Worm (Caenorhabditis elegans) whole organism, dauer: ENCODE data around the gene srh-180.
"Not testable (repeated sequence)": the region's sequence is repeated elsewhere in the genome, so short reads cannot be mapped to it uniquely, and the experiment has no call there.

ENCODE experiments used
- unc-62 ChIP-seq: sonication (generic microtip); optimal IDR thresholded peaks from 2 replicates; lab custom pipeline; 2017; ENCODE audit warnings: missing biosample characterization, missing genetic modification reagents, missing genetic modification characterization

The srh-180 gene

DNA sequence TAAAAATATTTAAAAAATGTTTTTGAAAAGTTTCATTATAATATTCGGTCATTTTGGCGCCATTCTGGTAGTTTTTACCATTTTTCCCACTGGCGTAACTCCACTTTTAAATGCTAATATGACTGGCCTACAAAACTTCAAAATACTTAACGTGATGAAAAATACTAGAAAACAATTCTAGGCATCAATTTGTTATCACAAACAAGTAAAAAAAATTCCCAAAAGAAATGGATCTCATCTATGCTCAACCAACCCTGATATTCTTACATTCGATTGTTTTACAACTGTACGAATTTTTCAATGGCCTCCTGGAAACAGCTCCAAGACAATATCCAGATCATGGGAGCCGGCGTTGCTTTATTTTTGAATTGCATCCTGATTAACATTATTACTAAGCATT lies 2.3 kb upstream of the srh-180 start, which contains the start of gene str-214:
Gene str-214 (plus strand): TSS at position 301 of the 400 bp plus-strand sequence.
- TF ChIP-seq unc-62 (GFP tag; lab: Kevin White, UChicago): no peak

DNA sequence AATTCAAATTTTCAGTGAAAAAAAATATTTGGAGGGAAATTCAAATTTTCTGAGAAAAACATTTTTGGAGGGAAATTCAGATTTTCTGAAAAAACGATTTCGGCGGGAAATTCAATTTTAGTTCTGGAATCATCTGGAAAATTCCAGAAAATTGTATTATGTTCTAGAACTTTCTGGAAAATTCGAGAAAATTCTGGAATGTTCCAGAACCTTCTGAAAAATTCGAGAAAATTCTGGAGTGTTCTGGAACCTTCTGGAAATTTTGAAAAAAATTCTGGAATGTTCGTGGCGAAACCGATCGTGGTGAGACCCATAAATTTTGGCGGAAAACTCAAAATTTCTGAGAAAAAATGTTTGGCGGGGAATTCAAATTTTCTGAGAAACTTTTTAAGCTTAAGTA lies 4.8 kb downstream of the srh-180 start:
- TF ChIP-seq unc-62 (GFP tag; lab: Kevin White, UChicago): no peak

DNA sequence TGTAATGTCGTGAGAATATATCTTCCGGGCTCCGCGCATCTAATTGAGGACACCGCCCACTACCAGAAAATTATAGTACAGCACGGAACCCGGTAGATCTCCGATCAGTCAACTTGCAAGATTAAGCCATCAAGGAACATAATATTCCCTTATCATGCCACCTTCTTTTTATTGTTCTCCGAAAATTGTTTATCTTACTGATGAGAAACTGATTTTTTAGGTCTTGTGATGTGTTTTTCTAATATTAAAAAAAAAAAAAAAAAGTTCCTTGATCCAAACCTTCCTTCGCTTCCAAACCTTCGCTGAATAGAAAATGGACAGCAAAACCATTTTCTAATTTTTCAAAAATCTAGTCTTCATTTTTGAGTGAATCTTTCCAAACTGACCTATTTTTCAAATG lies 11.5 kb downstream of the srh-180 start, which contains the start of gene F57G8.7:
Gene F57G8.7 (plus strand): TSS at position 301 of the 400 bp plus-strand sequence.
- no peak for TF ChIP-seq unc-62 (GFP tag; lab: Kevin White, UChicago)

DNA sequence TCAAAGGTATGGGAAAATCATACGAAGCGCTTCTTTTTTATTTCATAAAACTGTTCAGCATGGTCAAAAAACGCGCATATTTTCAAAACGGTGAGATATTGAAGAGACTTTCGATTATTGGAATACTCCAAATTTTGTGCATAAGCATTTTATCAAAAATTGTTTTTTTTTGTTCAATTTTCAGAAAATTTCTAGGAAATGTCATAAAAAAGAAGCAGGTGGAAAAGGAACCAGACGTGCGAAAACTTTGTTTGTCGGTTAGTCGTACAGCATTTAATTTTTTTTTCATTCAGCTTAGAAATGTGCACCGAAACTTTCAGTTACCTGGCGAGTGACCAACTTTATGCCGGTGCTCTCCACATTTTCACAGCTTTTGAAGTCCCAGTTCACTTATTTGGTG lies 16.1 kb downstream of the srh-180 start, which contains the start of gene srh-167:
Gene srh-167 (plus strand): TSS at position 301 of the 400 bp plus-strand sequence.
- no peak for TF ChIP-seq unc-62 (GFP tag; lab: Kevin White, UChicago)

DNA sequence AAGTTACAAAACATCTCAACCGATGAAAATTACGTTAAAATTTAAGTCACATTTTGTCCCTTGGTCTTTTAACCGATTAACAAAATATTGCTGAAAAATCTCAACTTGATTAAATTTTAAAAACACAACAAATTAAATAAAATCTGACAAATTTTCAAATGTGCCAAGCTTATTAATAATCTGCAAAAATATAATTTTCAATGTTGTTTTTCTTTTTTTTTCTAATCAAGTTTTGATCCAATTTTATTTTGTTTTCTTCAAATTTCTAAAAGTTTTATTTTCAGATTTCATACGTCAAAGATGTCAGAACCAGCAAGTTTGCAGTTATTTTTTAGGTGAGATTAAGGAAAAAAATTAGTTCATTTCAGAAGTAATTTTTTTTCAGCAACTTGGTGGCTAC lies 19.0 kb downstream of the srh-180 start, which contains the start of gene srw-87:
Gene srw-87 (plus strand): TSS at position 301 of the 400 bp plus-strand sequence.
- no peak for TF ChIP-seq unc-62 (GFP tag; lab: Kevin White, UChicago)

DNA sequence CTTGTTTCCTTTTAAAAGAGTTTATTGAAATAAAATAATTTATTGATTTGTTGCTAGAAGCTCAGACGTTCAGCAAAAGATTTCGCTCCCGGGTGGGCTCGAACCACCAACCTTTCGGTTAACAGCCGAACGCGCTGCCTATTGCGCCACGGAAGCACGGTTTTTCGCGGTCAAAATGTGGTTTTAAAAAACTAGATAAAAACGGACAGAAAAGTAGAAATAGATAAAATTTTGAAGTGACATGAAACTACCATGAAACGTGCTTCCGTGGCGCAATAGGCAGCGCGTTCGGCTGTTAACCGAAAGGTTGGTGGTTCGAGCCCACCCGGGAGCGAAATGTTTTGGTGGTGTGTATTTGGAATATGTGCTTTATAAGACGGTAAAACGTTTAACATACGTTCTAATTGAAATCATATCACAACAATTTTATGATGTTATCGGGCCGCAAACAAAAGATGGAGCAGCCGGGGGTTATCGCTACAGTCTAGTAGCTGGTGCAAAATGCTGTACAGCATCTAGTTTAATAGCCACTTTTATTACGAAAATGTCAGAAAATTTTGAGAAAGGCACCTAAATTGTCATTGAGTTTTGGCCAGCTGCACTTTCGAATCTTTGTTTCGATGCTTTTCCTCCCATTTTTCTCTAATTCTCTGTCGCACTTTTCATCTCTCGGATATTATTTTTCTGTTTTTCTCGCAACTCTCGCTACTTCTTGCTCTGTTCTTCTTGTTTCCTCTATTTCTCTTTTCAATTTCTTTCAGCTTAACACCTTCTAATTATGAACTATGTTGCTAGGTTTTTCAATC lies 21.1 kb downstream of the srh-180 start, which contains the start of gene slc-9B.2:
Gene slc-9B.2 (plus strand): TSS at position 756 of the 806 bp plus-strand sequence.
- TF ChIP-seq unc-62 (GFP tag; lab: Kevin White, UChicago): not testable (repeated sequence)

DNA sequence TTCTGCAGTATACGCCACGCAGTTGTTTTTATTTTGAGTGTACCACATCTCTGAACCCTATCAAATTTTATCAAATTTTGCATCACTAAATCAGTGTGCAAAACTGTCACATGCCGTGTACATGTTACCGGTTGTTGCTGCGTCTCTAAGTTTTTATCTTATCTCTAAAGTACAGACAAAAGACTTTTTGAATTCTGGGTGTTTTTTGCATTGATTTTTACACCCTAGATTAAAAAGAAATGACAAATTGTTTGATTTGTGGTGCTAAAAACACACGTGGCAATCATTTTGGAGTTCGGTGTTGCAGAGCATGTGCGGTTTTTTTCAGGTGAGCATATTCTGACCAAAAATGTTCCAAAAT lies 24.9 kb downstream of the srh-180 start, which contains the start of gene nhr-193:
Gene nhr-193 (plus strand): TSS at position 51 of the 361 bp plus-strand sequence.
- no peak for TF ChIP-seq unc-62 (GFP tag; lab: Kevin White, UChicago)

DNA sequence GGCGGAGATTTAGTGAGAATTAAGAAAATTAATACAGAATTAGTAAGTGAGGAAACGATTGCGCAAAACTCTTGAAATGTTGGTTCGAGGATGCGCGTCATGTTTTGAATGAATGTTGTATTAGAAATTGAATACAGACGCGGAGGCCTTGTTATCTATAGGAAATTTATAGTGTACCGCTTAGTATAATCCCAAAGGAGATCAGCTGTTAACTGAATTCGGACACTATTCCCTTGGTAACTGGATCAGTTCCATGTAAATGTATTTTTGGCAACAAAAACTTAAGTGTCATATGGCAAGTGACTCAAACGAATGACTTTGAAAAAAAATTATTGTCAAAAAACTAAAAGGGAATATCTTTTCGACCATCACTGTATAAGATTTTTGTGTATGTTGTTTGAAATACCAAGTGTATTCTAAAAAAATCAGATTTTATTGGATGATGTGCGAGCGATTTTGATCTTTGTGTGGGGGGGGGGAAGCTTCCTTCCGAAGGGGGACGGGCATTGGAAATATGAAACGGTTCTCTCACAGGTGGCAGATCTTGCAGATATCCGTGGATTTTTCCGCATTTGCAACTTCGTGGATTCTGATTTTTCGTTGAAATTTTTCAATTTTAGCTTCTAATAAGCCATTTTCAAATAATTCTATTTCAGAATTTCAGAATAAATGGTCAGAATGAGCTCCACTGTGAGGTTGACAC lies 29.2 kb downstream of the srh-180 start, which contains the start of the genes W08G11.5 and W08G11.1:
Gene W08G11.5 (minus strand): TSS at position 101 of the 703 bp plus-strand sequence.
Gene W08G11.1 (plus strand): TSS at position 653 of the 703 bp plus-strand sequence.
- no peak for TF ChIP-seq unc-62 (GFP tag; lab: Kevin White, UChicago)

DNA sequence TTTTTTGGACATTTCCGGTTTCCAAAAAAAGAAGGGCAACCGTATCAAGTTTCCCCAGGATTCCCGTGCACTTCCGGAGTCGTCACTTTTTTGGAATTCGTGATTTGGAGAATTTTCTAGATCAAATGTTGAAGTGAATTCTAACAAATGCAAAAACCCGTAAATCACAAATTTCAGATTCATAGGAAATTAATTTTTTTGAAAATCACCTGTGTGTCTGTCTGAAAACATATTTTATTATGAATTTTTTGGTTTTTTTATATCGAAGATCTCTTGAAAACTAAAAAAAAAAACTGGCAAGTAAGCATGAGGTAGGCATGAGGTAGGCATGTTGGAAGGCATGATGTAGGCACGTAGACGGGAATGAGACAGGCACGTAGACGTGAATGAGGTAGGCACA lies 32.7 kb downstream of the srh-180 start:
- TF ChIP-seq unc-62 (GFP tag; lab: Kevin White, UChicago): no peak

DNA sequence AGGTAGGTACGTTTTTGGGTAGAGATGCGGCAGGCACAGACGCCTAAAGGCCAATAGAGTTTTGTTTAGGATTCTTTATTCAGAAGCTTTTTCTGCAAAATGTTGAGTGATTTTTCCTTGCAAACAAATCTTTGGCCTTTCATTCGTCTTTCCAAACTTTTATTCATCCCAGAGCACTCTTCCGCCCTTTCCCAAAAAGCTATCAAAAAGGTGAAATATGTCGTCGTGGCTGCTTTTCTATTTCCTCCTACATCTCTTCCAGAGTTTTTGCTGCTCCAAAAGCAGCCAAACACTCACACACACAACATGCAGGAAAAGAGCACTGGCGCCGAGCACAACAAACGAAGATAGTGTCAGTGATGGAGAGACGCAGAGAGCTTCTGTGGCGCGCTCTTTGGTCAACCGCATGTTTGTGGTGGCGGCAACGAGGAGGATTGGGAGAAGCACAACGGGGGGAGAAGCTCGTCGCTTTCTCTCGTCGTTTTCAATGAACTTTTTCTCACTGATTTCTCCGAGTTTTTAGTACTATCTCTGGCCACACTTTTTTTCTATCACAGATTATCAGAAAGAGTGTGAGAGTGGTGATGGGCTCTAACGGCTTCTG lies 33.5 kb downstream of the srh-180 start:
- no peak for TF ChIP-seq unc-62 (GFP tag; lab: Kevin White, UChicago)

DNA sequence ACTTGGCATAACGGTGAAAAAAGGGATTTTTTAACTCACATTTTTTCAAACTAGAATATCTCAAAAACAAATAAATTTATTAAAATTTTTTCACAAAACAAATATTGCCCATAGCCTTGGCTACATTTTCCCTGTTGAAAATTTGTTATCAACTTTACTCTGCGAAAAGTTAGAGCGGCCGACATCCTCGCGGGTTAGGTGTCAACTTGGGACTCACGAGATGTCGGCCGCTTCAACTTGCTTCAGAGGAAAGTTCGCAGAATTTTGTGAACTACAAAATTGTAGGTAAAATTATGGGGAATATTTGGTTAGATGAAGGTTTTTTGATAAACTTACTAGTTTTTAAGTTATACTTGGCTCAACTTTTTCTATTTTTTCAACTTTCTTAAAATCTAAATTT lies 34.4 kb downstream of the srh-180 start:
- no peak for TF ChIP-seq unc-62 (GFP tag; lab: Kevin White, UChicago)

DNA sequence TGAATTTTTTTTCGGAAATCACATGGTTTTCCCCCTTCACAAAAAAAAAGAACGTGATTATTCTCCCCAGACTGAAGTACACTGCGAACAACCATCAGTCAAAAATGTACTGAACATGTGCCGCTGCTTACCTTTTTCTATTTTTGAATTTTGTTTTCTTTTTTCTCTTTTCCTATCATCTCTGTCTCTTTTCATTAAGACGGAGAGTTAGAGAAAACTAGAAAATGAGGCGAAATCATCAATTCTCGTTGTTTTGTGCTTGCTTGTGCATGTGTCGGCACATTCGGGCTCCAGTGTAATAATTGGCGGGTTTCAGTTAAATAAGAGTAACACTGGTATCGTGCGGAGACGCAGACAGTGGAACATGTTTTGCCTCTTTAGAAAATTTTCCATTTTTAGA lies 34.9 kb downstream of the srh-180 start:
- TF ChIP-seq unc-62 (GFP tag; lab: Kevin White, UChicago): no peak

DNA sequence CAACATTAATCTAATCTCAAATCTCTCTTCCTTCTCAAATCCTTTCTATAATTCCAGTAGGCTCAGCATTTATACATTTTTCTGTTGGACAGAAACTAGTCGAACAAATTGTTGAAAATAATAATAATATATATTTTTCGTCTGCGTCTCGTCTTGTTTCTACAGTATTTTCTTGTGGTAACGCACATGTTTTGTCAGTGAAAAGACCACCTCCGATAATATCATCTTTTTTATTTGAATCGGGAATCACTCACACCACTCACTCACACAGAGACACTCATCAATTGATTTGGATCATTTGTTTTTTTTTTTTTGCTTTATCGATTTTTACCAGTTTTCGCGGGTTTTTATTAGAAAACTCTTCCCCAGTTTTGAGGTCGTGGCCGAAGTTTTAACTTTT lies 37.3 kb downstream of the srh-180 start:
- no peak for TF ChIP-seq unc-62 (GFP tag; lab: Kevin White, UChicago)

DNA sequence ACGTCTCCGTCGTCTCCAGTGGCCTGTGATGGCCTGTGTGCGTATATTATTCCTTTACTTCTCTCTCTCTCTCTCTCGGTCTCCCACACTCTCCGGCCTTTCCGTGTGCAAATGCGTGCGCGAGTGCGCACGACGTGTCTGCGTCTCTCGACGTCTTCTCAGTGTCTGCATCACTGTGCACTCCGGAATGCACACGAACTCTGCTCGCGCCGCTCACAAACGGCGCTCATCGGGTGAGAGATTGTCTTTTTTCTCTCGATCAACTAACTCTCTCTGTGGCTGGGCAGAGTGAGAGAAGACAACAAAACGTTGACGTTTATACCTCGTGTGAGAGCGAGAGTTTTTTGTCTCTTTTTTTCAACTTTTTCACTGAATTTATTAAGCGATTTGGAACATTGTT lies 38.6 kb downstream of the srh-180 start:
- no peak for TF ChIP-seq unc-62 (GFP tag; lab: Kevin White, UChicago)

DNA sequence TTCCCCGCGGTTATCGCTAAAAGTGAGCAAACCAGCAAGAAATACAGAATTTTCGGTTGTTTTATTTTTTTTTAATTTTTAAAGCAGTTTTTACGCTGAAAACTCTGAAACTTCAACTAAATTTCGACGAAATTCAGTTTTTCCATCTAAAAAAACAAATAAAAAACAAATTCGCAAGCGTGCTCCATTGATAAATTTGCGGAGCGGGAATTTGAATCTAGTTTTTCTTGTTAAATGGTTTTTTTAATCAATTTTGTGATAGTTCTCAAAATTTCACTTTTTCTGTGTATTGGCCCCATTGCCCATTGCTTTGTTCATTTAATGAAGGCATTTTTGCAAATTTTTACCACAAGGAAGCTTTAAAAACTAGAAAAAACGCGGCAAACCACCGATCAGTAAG lies 39.5 kb downstream of the srh-180 start:
- TF ChIP-seq unc-62 (GFP tag; lab: Kevin White, UChicago): no peak

DNA sequence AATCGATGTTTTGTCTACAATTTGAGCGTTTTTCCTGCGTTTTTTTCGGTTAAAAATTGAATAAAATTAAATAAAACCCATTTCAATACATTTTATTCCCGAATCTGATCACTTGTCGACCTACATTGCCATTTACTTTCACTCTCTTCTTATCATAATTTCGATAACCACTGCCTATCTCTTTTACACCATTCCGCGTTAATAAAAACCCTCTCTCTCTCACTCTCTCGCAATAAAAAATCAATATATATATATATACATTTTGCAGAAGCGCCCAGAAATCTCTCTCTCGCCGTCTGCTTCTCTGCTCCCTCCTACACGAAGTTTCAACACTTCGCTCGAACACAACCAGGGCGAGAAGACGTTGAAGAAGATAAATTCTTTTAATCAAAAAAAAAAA lies 39.9 kb downstream of the srh-180 start, which contains the start of gene pptr-1:
Gene pptr-1 (plus strand): TSS at position 269 of the 400 bp plus-strand sequence.
- no peak for TF ChIP-seq unc-62 (GFP tag; lab: Kevin White, UChicago)
